Fruit fly (Drosophila melanogaster) whole organism, embryonic: ENCODE data around the gene Ac13E.

Experiments used
- Ada2b ChIP-seq: fragments of 200-800 bp; sonication (Bioruptor generic); IDR thresholded peaks from 2 replicates; pipeline ENCODE4 v1.3.6; 2022; ENCODE audit warnings: missing biosample characterization, missing genetic modification characterization
- Atf6 ChIP-seq: fragments of 200-800 bp; sonication (Bioruptor generic); IDR thresholded peaks from 2 replicates; pipeline ENCODE4 v1.3.6; 2022; ENCODE audit warnings: missing biosample characterization, missing genetic modification characterization
- Awh ChIP-seq: fragments of 200-800 bp; sonication (Bioruptor generic); IDR thresholded peaks from 2 replicates; pipeline ENCODE4, ENCODE4 v1.3.6; 2022; ENCODE audit warnings: missing biosample characterization, missing genetic modification characterization
- Blimp-1 ChIP-seq: fragments of 200-800 bp; sonication (Bioruptor generic); optimal IDR thresholded peaks from 3 replicates; lab custom pipeline; 2018; ENCODE audit warnings: missing biosample characterization, missing genetic modification characterization, mild to moderate bottlenecking, moderate library complexity, missing genetic modification reagents
- CG1024 ChIP-seq: fragments of 200-800 bp; sonication (Bioruptor generic); IDR thresholded peaks from 2 replicates; pipeline ENCODE4 v1.3.6; 2022; ENCODE audit warnings: missing biosample characterization, missing genetic modification characterization
- CG10565 ChIP-seq: fragments of 200-800 bp; sonication (Bioruptor generic); optimal IDR thresholded peaks from 3 replicates; lab custom pipeline; 2016; ENCODE audit warnings: missing biosample characterization, mild to moderate bottlenecking, missing genetic modification characterization
- CG11456 ChIP-seq: fragments of 200-800 bp; sonication (Bioruptor generic); IDR thresholded peaks from 3 replicates; pipeline ENCODE4 v1.3.6; 2022; ENCODE audit warnings: missing biosample characterization, missing genetic modification characterization
- CG12155 ChIP-seq: fragments of 200-800 bp; sonication (Bioruptor generic); optimal IDR thresholded peaks from 3 replicates; lab custom pipeline; 2016; ENCODE audit warnings: missing biosample characterization, missing genetic modification characterization
- CG14014 ChIP-seq: fragments of 200-800 bp; sonication (Bioruptor generic); IDR thresholded peaks from 2 replicates; pipeline ENCODE4 v1.3.6; 2022; ENCODE audit warnings: missing biosample characterization, missing genetic modification characterization
- CG15011 ChIP-seq: fragments of 200-800 bp; sonication (Bioruptor generic); optimal IDR thresholded peaks from 3 replicates; lab custom pipeline; 2018; ENCODE audit warnings: missing biosample characterization, mild to moderate bottlenecking, missing genetic modification characterization
- CG15073 ChIP-seq: fragments of 200-800 bp; sonication (Bioruptor generic); optimal IDR thresholded peaks from 2 replicates; lab custom pipeline; 2016; ENCODE audit warnings: missing biosample characterization, missing genetic modification characterization
- CG16813 ChIP-seq: fragments of 200-800 bp; sonication (Bioruptor generic); IDR thresholded peaks from 3 replicates; pipeline ENCODE4 v1.3.6; 2022; ENCODE audit warnings: missing biosample characterization, missing genetic modification characterization; ENCODE audit not compliant: partially characterized antibody
- CG17186 ChIP-seq: fragments of 200-800 bp; sonication (Bioruptor generic); optimal IDR thresholded peaks from 3 replicates; lab custom pipeline; 2017; ENCODE audit warnings: missing biosample characterization, missing genetic modification reagents, missing genetic modification characterization
- CG17361 ChIP-seq: fragments of 200-800 bp; sonication (Bioruptor generic); IDR thresholded peaks from 3 replicates; pipeline ENCODE4 v1.3.6; 2022; ENCODE audit warnings: missing biosample characterization, missing genetic modification characterization
- CG18011 ChIP-seq: fragments of 200-800 bp; sonication (Bioruptor generic); optimal IDR thresholded peaks from 2 replicates; lab custom pipeline; 2017; ENCODE audit warnings: missing biosample characterization, missing genetic modification characterization, mild to moderate bottlenecking, moderate library complexity, missing genotype
- CG2129 ChIP-seq: fragments of 200-800 bp; sonication (Bioruptor generic); IDR thresholded peaks from 2 replicates; pipeline ENCODE4 v1.3.6; 2022; ENCODE audit warnings: missing biosample characterization, missing genetic modification characterization; ENCODE audit not compliant: partially characterized antibody
- CG30020 ChIP-seq: fragments of 200-800 bp; optimal IDR thresholded peaks from 2 replicates; lab custom pipeline; 2019; ENCODE audit warnings: missing biosample characterization, mild to moderate bottlenecking, missing genetic modification characterization, moderate library complexity
- CG42726 ChIP-seq: fragments of 200-800 bp; sonication (Bioruptor generic); IDR thresholded peaks from 2 replicates; pipeline ENCODE4 v1.3.6; 2022; ENCODE audit warnings: missing biosample characterization, missing genetic modification characterization; ENCODE audit not compliant: partially characterized antibody
- CG4282 ChIP-seq: fragments of 200-800 bp; sonication (Bioruptor generic); optimal IDR thresholded peaks from 2 replicates; lab custom pipeline; 2016; ENCODE audit warnings: missing biosample characterization, missing genetic modification characterization
- CG4730 ChIP-seq: fragments of 200-800 bp; sonication (Bioruptor generic); IDR thresholded peaks from 2 replicates; pipeline ENCODE4 v1.3.6; 2022; ENCODE audit warnings: missing biosample characterization, missing genetic modification characterization
- CG4820 ChIP-seq: fragments of 200-800 bp; sonication (Bioruptor generic); optimal IDR thresholded peaks from 3 replicates; lab custom pipeline; 2016; ENCODE audit warnings: missing biosample characterization, missing genetic modification characterization
- CG5180 ChIP-seq: fragments of 200-800 bp; sonication (Bioruptor generic); optimal IDR thresholded peaks from 3 replicates; lab custom pipeline; 2017; ENCODE audit warnings: missing biosample characterization, missing genetic modification characterization, mild to moderate bottlenecking, moderate library complexity, missing genetic modification reagents
- CG8089 ChIP-seq: fragments of 200-800 bp; sonication (Bioruptor generic); optimal IDR thresholded peaks from 3 replicates; lab custom pipeline; 2016; ENCODE audit warnings: missing biosample characterization, missing genetic modification characterization
- Camta ChIP-seq: fragments of 200-800 bp; sonication (Bioruptor generic); optimal IDR thresholded peaks from 2 replicates; lab custom pipeline; 2016; ENCODE audit warnings: missing biosample characterization, missing genetic modification characterization
- Drgx ChIP-seq: fragments of 200-800 bp; sonication (Bioruptor generic); IDR thresholded peaks from 2 replicates; pipeline ENCODE4 v1.3.6; 2022; ENCODE audit warnings: missing biosample characterization, missing genetic modification characterization
- Hey ChIP-seq: fragments of 200-800 bp; sonication (Bioruptor generic); optimal IDR thresholded peaks from 3 replicates; lab custom pipeline; 2018; ENCODE audit warnings: missing biosample characterization, mild to moderate bottlenecking, missing genetic modification characterization
- Max ChIP-seq: fragments of 200-800 bp; sonication (Bioruptor generic); optimal IDR thresholded peaks from 2 replicates; lab custom pipeline; 2016; ENCODE audit warnings: missing biosample characterization, mild to moderate bottlenecking, missing genetic modification characterization
- Rfx ChIP-seq: fragments of 200-800 bp; sonication (Bioruptor generic); IDR thresholded peaks from 2 replicates; pipeline ENCODE4 v1.3.6; 2022; ENCODE audit warnings: missing biosample characterization, missing genetic modification characterization
- Scr ChIP-seq: fragments of 200-800 bp; sonication (Bioruptor generic); IDR thresholded peaks from 2 replicates; pipeline ENCODE4 v1.3.6; 2022; ENCODE audit warnings: missing biosample characterization, missing genetic modification characterization; ENCODE audit not compliant: partially characterized antibody
- Six4 ChIP-seq: fragments of 200-800 bp; sonication (Bioruptor generic); optimal IDR thresholded peaks from 2 replicates; lab custom pipeline; 2016; ENCODE audit warnings: missing biosample characterization, missing genetic modification characterization
- Sox100B ChIP-seq: fragments of 200-800 bp; sonication (Bioruptor generic); optimal IDR thresholded peaks from 3 replicates; lab custom pipeline; 2018; ENCODE audit warnings: missing biosample characterization, mild to moderate bottlenecking, missing genetic modification characterization
- ac ChIP-seq: fragments of 200-800 bp; sonication (Bioruptor generic); optimal IDR thresholded peaks from 3 replicates; lab custom pipeline; 2017; ENCODE audit warnings: missing biosample characterization, mild to moderate bottlenecking, missing genetic modification characterization
- al ChIP-seq: fragments of 200-800 bp; sonication (Bioruptor generic); IDR thresholded peaks from 2 replicates; pipeline ENCODE4 v1.3.6; 2022; ENCODE audit warnings: missing biosample characterization, missing genetic modification characterization
- ato ChIP-seq: fragments of 200-800 bp; sonication (Bioruptor generic); IDR thresholded peaks from 2 replicates; pipeline ENCODE4 v1.3.6; 2022; ENCODE audit warnings: missing biosample characterization, missing genetic modification characterization; ENCODE audit not compliant: partially characterized antibody
- az2 ChIP-seq: fragments of 200-800 bp; sonication (Bioruptor generic); optimal IDR thresholded peaks from 3 replicates; lab custom pipeline; 2016; ENCODE audit warnings: missing biosample characterization, missing genetic modification characterization
- br ChIP-seq: fragments of >200 bp; optimal IDR thresholded peaks from 2 replicates; lab custom pipeline; 2017
- btn ChIP-seq: fragments of 200-800 bp; sonication (Bioruptor generic); optimal IDR thresholded peaks from 2 replicates; lab custom pipeline; 2016; ENCODE audit warnings: missing biosample characterization, missing genetic modification characterization
- cato ChIP-seq: fragments of 200-800 bp; sonication (Bioruptor generic); optimal IDR thresholded peaks from 2 replicates; lab custom pipeline; 2016; ENCODE audit warnings: missing biosample characterization, missing genetic modification characterization, borderline replicate concordance
- corto ChIP-seq: fragments of 200-800 bp; sonication (Bioruptor generic); optimal IDR thresholded peaks from 2 replicates; lab custom pipeline; 2016; ENCODE audit warnings: missing biosample characterization, mild to moderate bottlenecking, missing genetic modification characterization, moderate library complexity
- ems ChIP-seq: fragments of 200-800 bp; sonication (Bioruptor generic); optimal IDR thresholded peaks from 3 replicates; lab custom pipeline; 2016; ENCODE audit warnings: missing biosample characterization, missing genetic modification characterization
- en ChIP-seq: fragments of 200-800 bp; sonication (Bioruptor generic); optimal IDR thresholded peaks from 2 replicates; lab custom pipeline; 2016; ENCODE audit warnings: missing biosample characterization, missing genetic modification characterization
- kni ChIP-seq: fragments of 200-800 bp; sonication (Bioruptor generic); optimal IDR thresholded peaks from 3 replicates; lab custom pipeline; 2017; ENCODE audit warnings: mild to moderate bottlenecking, missing biosample characterization, missing genetic modification reagents, missing genetic modification characterization
- lov ChIP-seq, 2 experiments: fragments of 200-800 bp in 1 of 2; fragments of >200 bp in 1 of 2; sonication (Bioruptor generic) in 1 of 2; IDR thresholded peaks in 1 of 2; optimal IDR thresholded peaks in 1 of 2; 2 replicates in 1 of 2; 3 replicates in 1 of 2; pipeline versions ENCODE4 v1.3.6 to Lab custom; 2017 to 2022; ENCODE audit warnings: missing biosample characterization in 1 of 2, missing genetic modification characterization in 1 of 2
- mirr ChIP-seq: fragments of 200-800 bp; sonication (Bioruptor generic); optimal IDR thresholded peaks from 3 replicates; lab custom pipeline; 2018; ENCODE audit warnings: missing biosample characterization, mild to moderate bottlenecking, missing genetic modification characterization
- phol ChIP-seq: fragments of 200-800 bp; sonication (Bioruptor generic); optimal IDR thresholded peaks from 3 replicates; lab custom pipeline; 2018; ENCODE audit warnings: missing biosample characterization, mild to moderate bottlenecking, missing genetic modification characterization, moderate library complexity
- so ChIP-seq: fragments of 200-800 bp; sonication (Bioruptor generic); IDR thresholded peaks from 3 replicates; pipeline ENCODE4 v1.3.6; 2022; ENCODE audit warnings: missing biosample characterization, missing genetic modification characterization
- tgo ChIP-seq: fragments of 200-800 bp; sonication (Bioruptor generic); IDR thresholded peaks from 3 replicates; pipeline ENCODE4 v1.3.6; 2022; ENCODE audit warnings: missing biosample characterization, missing genetic modification characterization
- tin ChIP-seq: fragments of 200-800 bp; sonication (Bioruptor generic); optimal IDR thresholded peaks from 3 replicates; lab custom pipeline; 2016; ENCODE audit warnings: missing biosample characterization, missing genetic modification characterization
- tna ChIP-seq: fragments of 200-800 bp; sonication (Bioruptor generic); IDR thresholded peaks from 2 replicates; pipeline ENCODE4 v1.3.6; 2022; ENCODE audit warnings: missing biosample characterization, missing genetic modification characterization; ENCODE audit not compliant: partially characterized antibody
- ttk ChIP-seq: fragments of 200-800 bp; sonication (Bioruptor generic); IDR thresholded peaks from 2 replicates; pipeline ENCODE4 v2.1.2; 2022; ENCODE audit warnings: missing biosample characterization, missing genetic modification characterization
- vfl ChIP-seq: fragments of 200-800 bp; sonication (Bioruptor generic); optimal IDR thresholded peaks from 2 replicates; lab custom pipeline; 2016; ENCODE audit warnings: missing biosample characterization, missing genetic modification characterization

The Ac13E gene

dm6 chrX:15462436-15462857 is 91.6 kb downstream of the Ac13E start, which contains the start of the genes shtd, CG6294 and CG6299 (continued):
- no peak for TF ChIP-seq mirr (GFP tag; lab: Kevin White, UChicago)
- no peak for TF ChIP-seq CG1024
- TF ChIP-seq tin (GFP tag; lab: Kevin White, UChicago) = peak; percentile 28
- TF ChIP-seq en (GFP tag; lab: Kevin White, UChicago) = no peak
- no peak for TF ChIP-seq cato (GFP tag; lab: Kevin White, UChicago)
- TF ChIP-seq Blimp-1 (GFP tag; lab: Kevin White, UChicago) = no peak
- TF ChIP-seq az2 (GFP tag; lab: Kevin White, UChicago) = no peak
- peak; percentile 50 for TF ChIP-seq CG30020 (tag; lab: Kevin White, UChicago)
- no peak for TF ChIP-seq Ada2b (GFP tag; lab: Robert Waterston, UW)
- peak; percentile 55 for TF ChIP-seq CG2129 (GFP tag; lab: Robert Waterston, UW)
- peak; percentile 92 for TF ChIP-seq Scr (GFP tag; lab: Robert Waterston, UW)
- TF ChIP-seq CG15073 (GFP tag; lab: Kevin White, UChicago) = no peak
- no peak for TF ChIP-seq Sox100B (GFP tag; lab: Kevin White, UChicago)
- no peak for TF ChIP-seq Atf6
- TF ChIP-seq CG4820 = no peak
- no peak for TF ChIP-seq CG5180 (GFP tag; lab: Kevin White, UChicago)
- TF ChIP-seq CG12155 (GFP tag; lab: Kevin White, UChicago) = no peak
- TF ChIP-seq ems (GFP tag; lab: Kevin White, UChicago) = peak; percentile 13
- TF ChIP-seq vfl (GFP tag; lab: Kevin White, UChicago) = peak; percentile 19
- TF ChIP-seq lov (optimal IDR thresholded peaks at IDR 0.05; lab: Kevin White, UChicago) = no peak
- TF ChIP-seq lov (GFP tag; IDR thresholded peaks at IDR 0.05; lab: Robert Waterston, UW) = no peak
- peak; percentile 98 for TF ChIP-seq CG18011 (GFP tag; lab: Kevin White, UChicago)
- TF ChIP-seq btn (GFP tag; lab: Kevin White, UChicago) = no peak
- peak; percentile 98 for TF ChIP-seq ato (GFP tag; lab: Robert Waterston, UW)
- TF ChIP-seq tgo = no peak
- no peak for TF ChIP-seq Awh
- no peak for TF ChIP-seq so (GFP tag; lab: Robert Waterston, UW)
- TF ChIP-seq CG17361 (GFP tag; lab: Robert Waterston, UW) = no peak; the same call in 2 of the 3 replicates
- TF ChIP-seq CG8089 (GFP tag; lab: Kevin White, UChicago) = no peak
- TF ChIP-seq CG4730 (GFP tag; lab: Robert Waterston, UW) = no peak
- peak; percentile 9 for TF ChIP-seq CG17186 (GFP tag; lab: Kevin White, UChicago)
- no peak for TF ChIP-seq al (GFP tag; lab: Robert Waterston, UW)
- TF ChIP-seq Rfx (GFP tag; lab: Robert Waterston, UW) = peak; percentile 39; the same call in 1 of the 2 replicates
- TF ChIP-seq CG14014 = no peak
- TF ChIP-seq CG10565 (GFP tag; lab: Kevin White, UChicago) = no peak
- peak; percentile 99 for TF ChIP-seq tna
- TF ChIP-seq ttk (GFP tag; lab: Robert Waterston, UW) = no peak
- no peak for TF ChIP-seq CG4282 (GFP tag; lab: Kevin White, UChicago)
- TF ChIP-seq Camta = no peak
- TF ChIP-seq br (lab: Kevin White, UChicago) = no peak
- TF ChIP-seq CG11456 (GFP tag; lab: Robert Waterston, UW) = no peak
- no peak for TF ChIP-seq kni (GFP tag; lab: Kevin White, UChicago)
- peak; percentile 67 for TF ChIP-seq phol
- TF ChIP-seq CG42726 (GFP tag; lab: Robert Waterston, UW) = peak; percentile 74
- TF ChIP-seq corto (GFP tag; lab: Kevin White, UChicago) = no peak
- no peak for TF ChIP-seq Six4 (GFP tag; lab: Kevin White, UChicago)
- TF ChIP-seq CG16813 (GFP tag; lab: Robert Waterston, UW) = peak; percentile 96
- no peak for TF ChIP-seq CG15011 (GFP tag; lab: Kevin White, UChicago)
- peak; percentile 25 for TF ChIP-seq Max (GFP tag; lab: Kevin White, UChicago)
- no peak for TF ChIP-seq Hey (tag; lab: Kevin White, UChicago)
- no peak for TF ChIP-seq Drgx (GFP tag; lab: Robert Waterston, UW)
- no peak for TF ChIP-seq ac (GFP tag; lab: Kevin White, UChicago)
